Worm (Caenorhabditis elegans): ENCODE data around the gene F08H9.2.

F08H9.2 gene

DNA sequence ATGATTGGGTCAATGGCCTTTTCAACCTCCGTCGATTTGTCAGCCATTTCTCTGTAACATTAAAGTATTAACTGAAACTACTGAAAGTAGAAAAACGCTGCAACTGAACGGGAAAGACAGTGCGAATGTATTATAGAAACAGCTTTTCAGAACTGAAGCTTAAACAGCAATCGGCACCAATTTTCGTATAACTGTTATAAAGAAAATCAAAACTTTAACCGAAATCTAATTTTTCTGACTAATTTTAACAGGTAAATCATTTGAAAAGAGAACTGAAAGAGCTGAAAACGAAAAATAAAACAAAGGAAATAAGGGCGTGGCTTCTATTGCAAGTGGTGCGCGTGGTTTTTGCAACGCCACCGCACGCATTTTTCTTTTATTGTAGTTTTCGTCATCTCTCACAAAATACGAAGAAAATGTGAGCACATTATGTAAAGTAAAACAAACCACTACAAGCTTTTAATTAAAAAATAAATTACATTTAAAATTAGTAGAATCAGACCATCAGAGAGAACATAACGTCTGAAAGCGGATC lies 35.4 kb upstream of the F08H9.2 start, which contains the start of gene rrsr-1:
rrsr-1 (minus strand) TSS at position 51 of the 535 bp plus-strand sequence.
- TF ChIP-seq blmp-1 (tag; optimal IDR thresholded peaks at IDR 0.05; ENCODE audit: insufficient read depth) (no peak), peb-1 (tag; optimal IDR thresholded peaks at IDR 0.05) (no peak), mdl-1 (tag; optimal IDR thresholded peaks at IDR 0.05) (no peak), gmeb-1 (tag; optimal IDR thresholded peaks at IDR 0.05) (no peak), nhr-12 (tag; optimal IDR thresholded peaks at IDR 0.05) (no peak), nhr-237 (tag; optimal IDR thresholded peaks at IDR 0.05) (no peak), lin-11 (tag; optimal IDR thresholded peaks at IDR 0.05) (peak; percentile 38), nhr-6 (tag; optimal IDR thresholded peaks at IDR 0.05) (no peak), dmd-4 (tag; optimal IDR thresholded peaks at IDR 0.05) (no peak), mab-5 (tag; optimal IDR thresholded peaks at IDR 0.05) (no peak), elt-3 (tag; optimal IDR thresholded peaks at IDR 0.05) (no peak), ZK546.5 (tag; optimal IDR thresholded peaks at IDR 0.05) (no peak), nhr-23 (tag; optimal IDR thresholded peaks at IDR 0.05) (no peak), R02D3.7 (tag; optimal IDR thresholded peaks at IDR 0.05) (no peak), C34F6.9 (tag; optimal IDR thresholded peaks at IDR 0.05) (peak; percentile 56), crh-2 (tag; optimal IDR thresholded peaks at IDR 0.05) (no peak), ztf-4 (tag; optimal IDR thresholded peaks at IDR 0.05) (no peak), unc-39 (tag; optimal IDR thresholded peaks at IDR 0.05) (no peak), egl-27 (tag; optimal IDR thresholded peaks at IDR 0.05) (no peak), ceh-16 (tag; optimal IDR thresholded peaks at IDR 0.05) (no peak), nhr-10 (tag; optimal IDR thresholded peaks at IDR 0.05) (no peak), sma-3 (GFP tag; optimal IDR thresholded peaks at IDR 0.05) (peak; percentile 28), Y55F3AM.14 (GFP tag; optimal IDR thresholded peaks at IDR 0.05) (no peak), mbf-1 (tag; optimal IDR thresholded peaks at IDR 0.05) (no peak), fos-1 (tag; optimal IDR thresholded peaks at IDR 0.05) (no peak), ceh-82 (tag; optimal IDR thresholded peaks at IDR 0.05) (no peak), ztf-11 (tag; optimal IDR thresholded peaks at IDR 0.05) (no peak), nhr-11 (tag; optimal IDR thresholded peaks at IDR 0.05) (no peak), nhr-25 (tag; optimal IDR thresholded peaks at IDR 0.05) (no peak), lsy-2 (tag; optimal IDR thresholded peaks at IDR 0.05) (peak in 1 of 2 experiments; percentile 33), nhr-21 (tag; optimal IDR thresholded peaks at IDR 0.05) (no peak), nhr-129 (tag; optimal IDR thresholded peaks at IDR 0.05) (peak; percentile 46), unc-62 (GFP tag; optimal IDR thresholded peaks at IDR 0.05) (no peak), ama-1 (optimal IDR thresholded peaks at IDR 0.05) (no peak), ztf-1 (GFP tag; conservative IDR thresholded peaks at IDR 0.05) (no peak), snpc-4 (tag; optimal IDR thresholded peaks at IDR 0.05) (no peak), sma-9 (GFP tag; optimal IDR thresholded peaks at IDR 0.05) (peak; percentile 47), sma-9 (tag; optimal IDR thresholded peaks at IDR 0.05) (no peak), zag-1 (tag; optimal IDR thresholded peaks at IDR 0.05) (no peak), alr-1 (tag; optimal IDR thresholded peaks at IDR 0.05) (no peak), skn-1 (tag; optimal IDR thresholded peaks at IDR 0.05) (peak; percentile 62), unc-55 (GFP tag; optimal IDR thresholded peaks at IDR 0.05) (peak; percentile 54), nhr-77 (tag; optimal IDR thresholded peaks at IDR 0.05) (no peak), lin-13 (GFP tag; optimal IDR thresholded peaks at IDR 0.05) (no peak), sem-4 (tag; optimal IDR thresholded peaks at IDR 0.05) (no peak), aly-2 (tag; optimal IDR thresholded peaks at IDR 0.05) (no peak), F13H6.1 (tag; optimal IDR thresholded peaks at IDR 0.05) (peak; percentile 38), elt-1 (tag; optimal IDR thresholded peaks at IDR 0.05) (no peak), lin-39 (tag; optimal IDR thresholded peaks at IDR 0.05) (no peak)

Measured in whole organism, L2 larva.